Worm (Caenorhabditis elegans) whole organism, early embryonic: Measurements from ENCODE around the gene C38D9.2.
"Not testable (repeated sequence)": the region's sequence is repeated elsewhere in the genome, so short reads cannot be mapped to it uniquely, and the experiment has no call there.

ENCODE experiments used
- ceh-13 ChIP-seq: fragments of 200-800 bp; sonication (Bioruptor generic); optimal IDR thresholded peaks from 2 replicates; lab custom pipeline; 2018; ENCODE audit warnings: mild to moderate bottlenecking, missing genetic modification characterization, missing compliant biosample characterization
- ceh-36 ChIP-seq: sonication (generic microtip); optimal IDR thresholded peaks from 2 replicates; lab custom pipeline; 2016; ENCODE audit warnings: missing genetic modification characterization, inconsistent platforms, missing compliant biosample characterization
- ets-7 ChIP-seq: sonication (generic microtip); optimal IDR thresholded peaks from 2 replicates; lab custom pipeline; 2016; ENCODE audit warnings: missing genotype, missing genetic modification characterization, missing compliant biosample characterization
- flt-1 ChIP-seq: fragments of 200-800 bp; sonication (Bioruptor generic); IDR thresholded peaks from 2 replicates; pipeline ENCODE4 v1.3.6; 2022; ENCODE audit warnings: missing genetic modification characterization, missing compliant biosample characterization
- pes-1 ChIP-seq: fragments of 200-800 bp; sonication (Bioruptor generic); IDR thresholded peaks from 2 replicates; pipeline ENCODE4 v1.3.6; 2022; ENCODE audit warnings: missing genetic modification reagents, missing genetic modification characterization, missing compliant biosample characterization

DNA sequence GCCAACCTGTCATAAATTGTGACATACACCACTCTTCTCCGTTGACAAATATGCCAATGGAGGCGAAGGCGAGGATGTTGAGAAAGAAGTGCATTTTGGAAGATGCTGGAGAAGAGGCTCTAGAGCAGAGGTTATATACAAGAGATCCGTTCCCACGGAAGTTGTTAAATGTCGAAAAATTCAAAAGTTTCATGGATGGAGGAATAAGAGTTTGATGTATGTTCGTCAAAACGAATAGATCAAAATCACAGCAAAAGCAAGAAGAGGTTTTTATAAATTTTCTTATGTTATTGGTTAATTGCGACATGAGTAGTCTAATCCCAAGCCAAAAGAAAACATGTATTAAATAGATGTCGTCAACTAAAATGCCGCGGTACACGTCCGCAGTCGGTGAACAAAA is 43.6 kb downstream of the C38D9.2 start, which contains the start of gene Y6G8.15:
- not testable (repeated sequence) for TF ChIP-seq flt-1 (GFP tag; lab: Robert Waterston, UW); ets-7 (tag; lab: Kevin White, UChicago); pes-1 (GFP tag; lab: Robert Waterston, UW); ceh-36 (tag; lab: Kevin White, UChicago); ceh-13 (GFP tag; lab: Kevin White, UChicago)
